Worm (Caenorhabditis elegans) whole organism, mixed stage, embryonic: ENCODE data around the gene chil-27.

ENCODE experiments used
- blmp-1 ChIP-seq: fragments of 150-350 bp; optimal IDR thresholded peaks from 2 replicates; lab custom pipeline; 2014; ENCODE audit warnings: missing biosample characterization, missing genetic modification characterization
- cnd-1 ChIP-seq: fragments of 200-800 bp; sonication (Bioruptor generic); optimal IDR thresholded peaks from 2 replicates; lab custom pipeline; 2018; ENCODE audit warnings: mild to moderate bottlenecking, missing genetic modification characterization, missing compliant biosample characterization
- elt-1 ChIP-seq: sonication (generic microtip); optimal IDR thresholded peaks from 2 replicates; lab custom pipeline; 2017; ENCODE audit warnings: missing genetic modification characterization, mild to moderate bottlenecking, missing compliant biosample characterization, antibody characterized with exemption, moderate library complexity, borderline replicate concordance; ENCODE audit not compliant: insufficient read depth
- elt-3 ChIP-seq: fragments of 150-350 bp; optimal IDR thresholded peaks from 2 replicates; lab custom pipeline; 2014; ENCODE audit warnings: missing biosample characterization, missing genetic modification characterization
- lin-13 ChIP-seq: fragments of 150-350 bp; optimal IDR thresholded peaks from 2 replicates; lab custom pipeline; 2014; ENCODE audit warnings: missing biosample characterization, missing genetic modification characterization
- lsy-2 ChIP-seq: fragments of 150-350 bp; optimal IDR thresholded peaks from 2 replicates; lab custom pipeline; 2014; ENCODE audit warnings: missing biosample characterization, missing genetic modification characterization
- mab-5 ChIP-seq: fragments of 150-350 bp; optimal IDR thresholded peaks from 2 replicates; lab custom pipeline; 2014; ENCODE audit warnings: missing biosample characterization, missing genetic modification characterization
- nhr-237 ChIP-seq: fragments of 150-350 bp; optimal IDR thresholded peaks from 2 replicates; lab custom pipeline; 2014; ENCODE audit warnings: missing biosample characterization, missing genetic modification characterization
- nhr-76 ChIP-seq: sonication (generic microtip); optimal IDR thresholded peaks from 2 replicates; lab custom pipeline; 2017; ENCODE audit warnings: missing biosample characterization, missing genetic modification characterization
- snpc-4 ChIP-seq: fragments of 150-350 bp; optimal IDR thresholded peaks from 2 replicates; lab custom pipeline; 2014; ENCODE audit warnings: missing biosample characterization, missing genetic modification characterization
- unc-120 ChIP-seq: sonication (generic microtip); optimal IDR thresholded peaks from 2 replicates; lab custom pipeline; 2017; ENCODE audit warnings: missing genetic modification characterization, missing compliant biosample characterization; ENCODE audit not compliant: poor library complexity, severe bottlenecking
- unc-62 ChIP-seq: fragments of 150-350 bp; optimal IDR thresholded peaks from 2 replicates; lab custom pipeline; 2014; ENCODE audit warnings: missing biosample characterization, missing genetic modification reagents, missing genetic modification characterization
- zip-8 ChIP-seq: fragments of 150-350 bp; optimal IDR thresholded peaks from 2 replicates; lab custom pipeline; 2014; ENCODE audit warnings: missing biosample characterization, missing genetic modification characterization

DNA sequence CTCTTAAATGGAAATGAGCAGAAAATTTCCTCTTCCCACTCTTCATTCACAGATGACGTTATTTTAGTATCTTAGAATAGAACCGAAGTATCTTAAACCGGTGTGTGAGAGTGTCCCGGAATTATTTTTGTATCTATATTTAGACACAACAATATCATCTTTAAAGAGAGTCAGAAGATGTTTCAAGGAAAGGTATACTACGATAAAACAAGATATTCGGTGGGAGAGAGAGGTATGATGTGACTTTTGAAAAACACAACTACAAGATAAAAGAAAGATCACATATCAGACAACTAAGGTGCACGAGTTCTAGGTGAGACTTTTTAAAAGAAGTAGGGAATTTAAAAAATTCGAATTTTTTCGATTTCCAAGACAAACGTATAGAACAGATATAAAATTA is 12.9 kb downstream of the chil-27 start:
- TF ChIP-seq blmp-1 (tag; lab: Kevin White, UChicago) (no peak), cnd-1 (tag; lab: Kevin White, UChicago) (no peak), unc-62 (GFP tag; lab: Kevin White, UChicago) (no peak), nhr-76 (tag; lab: Kevin White, UChicago) (no peak), elt-1 (no peak), lsy-2 (no peak), unc-120 (tag; lab: Kevin White, UChicago) (no peak), lin-13 (tag; lab: Kevin White, UChicago) (no peak), mab-5 (tag; lab: Kevin White, UChicago) (no peak), snpc-4 (tag; lab: Kevin White, UChicago) (no peak), zip-8 (tag; lab: Kevin White, UChicago) (no peak), nhr-237 (tag; lab: Kevin White, UChicago) (no peak), elt-3 (no peak)
